Worm (Caenorhabditis elegans) whole organism, midembryonic: Measurements from ENCODE around the gene nas-8.

Experiments used
- T22C8.4 ChIP-seq: fragments of 200-800 bp; sonication (Bioruptor generic); IDR thresholded peaks from 2 replicates; pipeline ENCODE4 v1.3.6; 2022; ENCODE audit warnings: missing genetic modification characterization, missing compliant biosample characterization
- cog-1 ChIP-seq: sonication (generic microtip); optimal IDR thresholded peaks from 2 replicates; lab custom pipeline; 2016; ENCODE audit warnings: missing genetic modification characterization, missing compliant biosample characterization
- flt-1 ChIP-seq: fragments of 200-800 bp; sonication (Bioruptor generic); IDR thresholded peaks from 2 replicates; pipeline ENCODE4 v1.3.6; 2022; ENCODE audit warnings: missing genetic modification characterization, missing compliant biosample characterization
- klf-2 ChIP-seq: fragments of 200-800 bp; sonication (Bioruptor generic); conservative IDR thresholded peaks from 2 replicates; pipeline ENCODE4 v1.3.6; 2022; ENCODE audit warnings: missing genetic modification reagents, missing genetic modification characterization, missing compliant biosample characterization
- med-1 ChIP-seq: sonication (generic microtip); optimal IDR thresholded peaks from 2 replicates; lab custom pipeline; 2017; ENCODE audit warnings: missing genetic modification characterization, mild to moderate bottlenecking, missing compliant biosample characterization, antibody characterized with exemption, missing genetic modification reagents; ENCODE audit not compliant: insufficient read depth
- ref-1 ChIP-seq: fragments of 200-800 bp; sonication (Bioruptor generic); conservative IDR thresholded peaks from 2 replicates; pipeline ENCODE4 v1.3.6; 2022; ENCODE audit warnings: missing genetic modification reagents, missing genetic modification characterization, missing compliant biosample characterization
- tab-1 ChIP-seq: fragments of 200-800 bp; sonication (Bioruptor generic); IDR thresholded peaks from 2 replicates; pipeline ENCODE4 v1.3.6; 2022; ENCODE audit warnings: missing genetic modification characterization, missing compliant biosample characterization
- ztf-23 ChIP-seq: fragments of 200-800 bp; sonication (Bioruptor generic); IDR thresholded peaks from 2 replicates; pipeline ENCODE4 v1.3.6; 2022; ENCODE audit warnings: missing genetic modification reagents, missing genetic modification characterization, missing compliant biosample characterization
- ztf-29 ChIP-seq: fragments of 200-800 bp; sonication (Bioruptor generic); IDR thresholded peaks from 2 replicates; pipeline ENCODE4 v1.3.6; 2022; ENCODE audit warnings: missing genetic modification reagents, missing genetic modification characterization, missing compliant biosample characterization

nas-8 gene

DNA sequence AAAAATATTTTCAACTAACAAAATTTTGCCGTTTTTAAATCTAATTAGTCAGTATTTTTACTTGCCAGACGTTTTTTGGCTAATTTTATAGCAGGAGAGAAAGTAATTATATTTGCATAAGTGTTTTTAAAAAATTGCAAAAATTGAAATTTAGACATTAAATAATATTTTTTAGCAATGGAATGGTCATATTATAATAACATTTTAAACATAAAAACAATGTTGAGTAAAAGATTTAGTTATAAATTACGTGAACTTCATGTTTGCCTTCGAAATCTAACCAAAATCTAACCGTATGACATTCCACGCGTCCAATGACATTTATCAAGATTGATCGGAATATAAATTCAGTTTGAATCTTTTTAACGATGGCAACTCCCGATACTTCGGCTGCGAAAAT lies 39.7 kb downstream of the nas-8 start, which contains the start of gene C34D4.2:
C34D4.2 (plus strand) TSS at position 301 of the 400 bp plus-strand sequence.
- no peak for TF ChIP-seq cog-1
- no peak for TF ChIP-seq ztf-29
- no peak for TF ChIP-seq tab-1 (GFP tag; lab: Robert Waterston, UW)
- no peak for TF ChIP-seq ztf-23 (GFP tag; lab: Robert Waterston, UW)
- no peak for TF ChIP-seq klf-2 (GFP tag; lab: Robert Waterston, UW)
- TF ChIP-seq T22C8.4: no peak
- TF ChIP-seq med-1 (GFP tag; lab: Kevin White, UChicago): no peak
- TF ChIP-seq flt-1 (GFP tag; lab: Robert Waterston, UW): no peak
- no peak for TF ChIP-seq ref-1

DNA sequence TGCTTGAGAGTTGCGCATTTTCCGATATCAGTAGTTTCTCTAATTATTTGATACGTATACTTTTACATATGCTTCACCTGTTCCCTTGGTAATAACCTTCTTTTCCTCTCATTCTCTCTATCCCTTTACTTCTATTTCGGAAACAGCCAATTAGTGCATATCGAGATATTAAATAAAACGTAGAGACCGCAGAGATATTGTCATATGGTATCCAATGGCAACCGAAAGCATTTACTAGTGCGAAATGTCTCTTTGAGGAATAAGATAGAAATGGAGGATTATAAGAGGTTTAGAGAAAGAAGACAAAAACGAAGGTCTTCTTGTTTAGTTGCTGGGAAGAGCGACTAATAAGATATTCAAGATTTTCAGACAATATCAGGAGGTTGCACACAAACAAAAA lies 41.7 kb downstream of the nas-8 start, which contains the start of gene maph-9:
maph-9 (plus strand) TSS at position 273 of the 400 bp plus-strand sequence.
- no peak for TF ChIP-seq T22C8.4
- no peak for TF ChIP-seq tab-1 (GFP tag; lab: Robert Waterston, UW)
- no peak for TF ChIP-seq ref-1
- TF ChIP-seq klf-2 (GFP tag; lab: Robert Waterston, UW): no peak
- TF ChIP-seq med-1 (GFP tag; lab: Kevin White, UChicago): no peak
- no peak for TF ChIP-seq ztf-29
- no peak for TF ChIP-seq cog-1
- no peak for TF ChIP-seq flt-1 (GFP tag; lab: Robert Waterston, UW)
- no peak for TF ChIP-seq ztf-23 (GFP tag; lab: Robert Waterston, UW)

DNA sequence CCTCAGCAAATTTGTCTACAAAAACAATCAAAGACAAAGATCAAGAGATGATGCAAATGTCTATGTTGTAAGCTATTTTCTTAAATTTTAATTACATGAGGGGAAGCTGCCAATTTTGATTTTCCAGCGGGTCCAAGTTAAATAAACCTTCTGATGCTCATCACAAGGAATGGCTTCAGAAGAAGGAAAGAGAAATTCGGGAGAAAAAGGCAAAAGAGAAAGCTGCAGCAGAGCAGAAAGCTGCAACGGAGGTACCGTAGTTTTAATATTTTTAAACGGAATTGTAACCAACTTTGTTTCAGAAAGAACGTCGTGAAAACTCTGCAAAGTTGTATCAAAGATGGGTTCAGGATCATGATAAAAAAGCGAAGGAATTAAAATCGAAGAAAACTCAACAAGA lies 43.5 kb downstream of the nas-8 start:
- TF ChIP-seq ref-1 (no peak), ztf-29 (no peak), tab-1 (GFP tag; lab: Robert Waterston, UW) (no peak), flt-1 (GFP tag; lab: Robert Waterston, UW) (no peak), ztf-23 (GFP tag; lab: Robert Waterston, UW) (no peak), klf-2 (GFP tag; lab: Robert Waterston, UW) (no peak), cog-1 (no peak), T22C8.4 (no peak), med-1 (GFP tag; lab: Kevin White, UChicago) (no peak)

DNA sequence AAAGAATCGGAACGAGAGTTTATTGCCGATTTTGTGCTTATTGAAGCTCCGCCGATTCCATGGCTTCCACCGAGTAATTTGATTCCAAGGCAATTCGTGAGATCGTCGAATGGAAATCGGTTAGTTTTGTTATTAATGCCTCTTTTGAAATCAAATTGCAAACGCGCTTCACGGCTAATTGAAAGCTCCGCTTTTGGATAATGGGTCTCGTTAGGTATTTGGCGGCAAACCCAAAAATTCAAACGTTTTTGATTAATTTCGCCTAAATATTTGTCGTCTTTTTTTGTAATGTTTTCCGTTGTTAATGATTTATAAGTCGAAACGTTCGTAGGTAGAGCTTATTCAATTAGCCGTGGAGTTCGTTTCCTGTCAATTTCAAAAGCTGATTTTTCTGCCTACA lies 44.9 kb downstream of the nas-8 start:
- TF ChIP-seq med-1 (GFP tag; lab: Kevin White, UChicago): no peak
- no peak for TF ChIP-seq ref-1
- no peak for TF ChIP-seq T22C8.4
- no peak for TF ChIP-seq tab-1 (GFP tag; lab: Robert Waterston, UW)
- TF ChIP-seq klf-2 (GFP tag; lab: Robert Waterston, UW): no peak
- TF ChIP-seq cog-1: no peak
- no peak for TF ChIP-seq flt-1 (GFP tag; lab: Robert Waterston, UW)
- TF ChIP-seq ztf-23 (GFP tag; lab: Robert Waterston, UW): no peak
- TF ChIP-seq ztf-29: no peak

DNA sequence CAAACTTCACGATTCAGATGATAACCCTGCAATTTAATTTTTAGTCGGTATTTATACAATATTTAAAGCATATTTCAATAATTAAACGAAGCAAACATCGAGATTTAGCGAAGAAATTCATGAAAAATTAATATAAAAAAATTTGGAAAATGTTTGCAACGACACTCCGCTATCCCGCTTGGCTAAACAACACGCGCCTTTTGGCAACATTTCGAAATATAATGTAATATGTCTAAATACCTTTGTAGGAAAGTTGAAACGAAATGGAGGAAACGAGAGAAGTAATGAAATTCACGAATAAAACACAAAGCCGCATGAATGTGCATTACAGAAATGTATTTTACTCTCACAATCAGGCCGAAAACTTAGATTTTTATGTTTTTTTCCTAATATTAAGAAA lies 51.0 kb downstream of the nas-8 start, which contains the start of gene rpc-1:
rpc-1 (minus strand) TSS at position 26 of the 400 bp plus-strand sequence.
- TF ChIP-seq ztf-23 (GFP tag; lab: Robert Waterston, UW) (no peak), T22C8.4 (no peak), med-1 (GFP tag; lab: Kevin White, UChicago) (no peak), klf-2 (GFP tag; lab: Robert Waterston, UW) (no peak)

DNA sequence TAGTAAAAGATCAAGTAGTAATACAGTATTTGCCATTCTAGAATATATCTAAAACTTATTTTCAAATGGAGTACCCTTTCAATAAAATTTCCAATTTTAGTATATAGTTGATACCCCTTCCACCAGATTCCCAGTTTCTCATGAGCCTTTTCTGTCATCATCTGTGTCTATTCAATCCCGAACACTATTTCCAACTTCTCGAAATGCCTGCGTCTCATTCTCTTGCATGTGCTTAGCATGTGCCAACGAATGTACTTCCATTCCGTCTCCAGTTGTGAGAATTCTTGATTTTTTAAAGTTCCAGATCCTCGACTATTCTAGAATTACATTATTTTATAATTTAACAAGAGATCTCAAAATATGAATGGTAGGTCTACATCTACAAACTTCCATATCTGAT lies 51.9 kb downstream of the nas-8 start, which contains the start of gene C42D4.18:
C42D4.18 (plus strand) TSS at position 231 of the 400 bp plus-strand sequence.
- no peak for TF ChIP-seq klf-2 (GFP tag; lab: Robert Waterston, UW)
- TF ChIP-seq ztf-29: no peak
- TF ChIP-seq tab-1 (GFP tag; lab: Robert Waterston, UW): no peak
- no peak for TF ChIP-seq T22C8.4
- TF ChIP-seq ztf-23 (GFP tag; lab: Robert Waterston, UW): no peak
- TF ChIP-seq med-1 (GFP tag; lab: Kevin White, UChicago): no peak
- TF ChIP-seq cog-1: no peak
- TF ChIP-seq flt-1 (GFP tag; lab: Robert Waterston, UW): no peak
- no peak for TF ChIP-seq ref-1

DNA sequence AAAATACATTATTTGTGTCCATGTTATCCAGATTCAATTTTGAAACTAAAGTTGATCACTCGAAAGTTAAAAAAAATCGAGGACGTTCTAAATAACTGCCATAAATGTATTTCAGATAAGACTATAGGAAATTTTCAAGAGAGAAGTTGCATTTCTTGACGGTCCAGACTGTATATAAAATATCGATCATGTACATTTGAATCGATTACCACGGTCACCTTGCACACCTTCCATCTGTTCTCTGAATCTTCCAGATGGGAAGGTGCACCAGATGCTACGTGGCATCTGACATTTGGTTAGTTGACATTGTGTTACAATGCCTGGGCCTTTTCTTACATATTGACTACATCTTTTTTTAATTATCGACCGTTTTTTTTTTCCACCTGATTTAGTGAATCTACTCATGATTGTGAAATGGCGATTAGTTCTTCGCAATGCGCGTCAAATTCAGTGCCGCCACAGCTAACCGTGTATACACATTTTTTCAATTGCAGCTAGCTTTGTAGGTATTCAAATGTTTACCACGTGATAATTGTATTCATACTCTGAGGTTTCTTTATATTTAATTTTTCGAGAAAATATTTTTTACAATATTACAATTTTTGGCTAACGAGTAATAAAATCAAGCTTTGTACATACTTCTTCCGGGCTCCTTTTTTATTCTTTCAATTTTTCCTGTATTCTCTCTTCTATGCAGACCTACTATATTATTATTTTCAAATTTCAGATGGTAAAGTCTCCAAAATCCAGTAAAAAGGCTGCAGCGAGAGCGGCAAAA lies 53.5 kb downstream of the nas-8 start, which contains the start of gene skr-16:
skr-16 (plus strand) TSS at position 728 of the 778 bp plus-strand sequence.
- no peak for TF ChIP-seq ref-1
- no peak for TF ChIP-seq T22C8.4
- TF ChIP-seq cog-1: no peak
- no peak for TF ChIP-seq klf-2 (GFP tag; lab: Robert Waterston, UW)
- no peak for TF ChIP-seq ztf-23 (GFP tag; lab: Robert Waterston, UW)
- TF ChIP-seq med-1 (GFP tag; lab: Kevin White, UChicago): no peak
- no peak for TF ChIP-seq ztf-29
- no peak for TF ChIP-seq tab-1 (GFP tag; lab: Robert Waterston, UW)
- no peak for TF ChIP-seq flt-1 (GFP tag; lab: Robert Waterston, UW)
